Worm (Caenorhabditis elegans) whole organism, late embryonic: ENCODE results near the gene grp-1.

Experiments used
- C08G9.2 ChIP-seq: sonication (generic microtip); optimal IDR thresholded peaks from 2 replicates; lab custom pipeline; 2016; ENCODE audit warnings: mild to moderate bottlenecking, missing genetic modification characterization, moderate library complexity, missing compliant biosample characterization
- C38D4.7 ChIP-seq: fragments of 200-800 bp; sonication (Bioruptor generic); optimal IDR thresholded peaks from 2 replicates; lab custom pipeline; 2018; ENCODE audit warnings: mild to moderate bottlenecking, missing genetic modification characterization, moderate library complexity, missing compliant biosample characterization
- F13H6.1 ChIP-seq: sonication (generic microtip); optimal IDR thresholded peaks from 2 replicates; lab custom pipeline; 2016; ENCODE audit warnings: missing genetic modification characterization, missing compliant biosample characterization
- K09A11.1 ChIP-seq: sonication (generic microtip); optimal IDR thresholded peaks from 2 replicates; lab custom pipeline; 2017; ENCODE audit warnings: antibody characterized with exemption, mild to moderate bottlenecking, missing genetic modification characterization, missing compliant biosample characterization; ENCODE audit not compliant: insufficient read depth
- Y22D7AL.16 ChIP-seq: sonication (generic microtip); optimal IDR thresholded peaks from 2 replicates; lab custom pipeline; 2016; ENCODE audit warnings: missing genetic modification characterization, missing compliant biosample characterization
- ama-1 ChIP-seq: fragments of 150-350 bp; optimal IDR thresholded peaks from 2 replicates; lab custom pipeline; 2014
- ceh-14 ChIP-seq: sonication (generic microtip); optimal IDR thresholded peaks from 2 replicates; lab custom pipeline; 2016; ENCODE audit warnings: missing genotype, missing genetic modification characterization, missing compliant biosample characterization
- ceh-18 ChIP-seq: sonication (generic microtip); optimal IDR thresholded peaks from 2 replicates; lab custom pipeline; 2016; ENCODE audit warnings: missing genetic modification characterization, missing compliant biosample characterization
- ceh-24 ChIP-seq: sonication (generic microtip); optimal IDR thresholded peaks from 2 replicates; lab custom pipeline; 2016; ENCODE audit warnings: mild to moderate bottlenecking, missing genetic modification characterization, missing compliant biosample characterization
- ceh-30 ChIP-seq: fragments of 150-350 bp; optimal IDR thresholded peaks from 2 replicates; lab custom pipeline; 2014; ENCODE audit warnings: missing biosample characterization, missing genetic modification characterization
- ceh-31 ChIP-seq: sonication (generic microtip); optimal IDR thresholded peaks from 2 replicates; lab custom pipeline; 2016; ENCODE audit warnings: missing genetic modification characterization, missing compliant biosample characterization
- ceh-34 ChIP-seq: sonication (generic microtip); optimal IDR thresholded peaks from 2 replicates; lab custom pipeline; 2016; ENCODE audit warnings: mild to moderate bottlenecking, missing genetic modification characterization, missing compliant biosample characterization
- ceh-45 ChIP-seq: fragments of 200-800 bp; sonication (Bioruptor generic); IDR thresholded peaks from 2 replicates; pipeline ENCODE4 v1.3.6; 2022; ENCODE audit warnings: missing genetic modification reagents, missing genetic modification characterization, missing compliant biosample characterization
- ceh-48 ChIP-seq: sonication (generic microtip); optimal IDR thresholded peaks from 2 replicates; lab custom pipeline; 2016; ENCODE audit warnings: missing genetic modification characterization, inconsistent platforms, missing compliant biosample characterization
- ceh-6 ChIP-seq: fragments of 200-800 bp; sonication (Bioruptor generic); optimal IDR thresholded peaks from 2 replicates; lab custom pipeline; 2018; ENCODE audit warnings: mild to moderate bottlenecking, missing genetic modification characterization, missing compliant biosample characterization
- che-1 ChIP-seq: sonication (generic microtip); optimal IDR thresholded peaks from 2 replicates; lab custom pipeline; 2016; ENCODE audit warnings: mild to moderate bottlenecking, missing genetic modification characterization, missing compliant biosample characterization
- dmd-4 ChIP-seq: sonication (generic microtip); optimal IDR thresholded peaks from 2 replicates; lab custom pipeline; 2016; ENCODE audit warnings: borderline replicate concordance, missing genetic modification characterization, missing compliant biosample characterization
- dve-1 ChIP-seq: sonication (generic microtip); optimal IDR thresholded peaks from 2 replicates; lab custom pipeline; 2017; ENCODE audit warnings: antibody characterized with exemption, mild to moderate bottlenecking, missing genetic modification characterization, missing compliant biosample characterization
- elt-2 ChIP-seq: sonication (generic microtip); optimal IDR thresholded peaks from 2 replicates; lab custom pipeline; 2016; ENCODE audit warnings: missing genetic modification reagents, missing genetic modification characterization, missing compliant biosample characterization
- elt-4 ChIP-seq: sonication (generic microtip); optimal IDR thresholded peaks from 2 replicates; lab custom pipeline; 2016; ENCODE audit warnings: missing genetic modification characterization, missing compliant biosample characterization
- eyg-1 ChIP-seq: sonication (generic microtip); optimal IDR thresholded peaks from 2 replicates; lab custom pipeline; 2016; ENCODE audit warnings: missing genotype, missing genetic modification characterization, missing compliant biosample characterization
- fkh-10 ChIP-seq: fragments of 150-350 bp; optimal IDR thresholded peaks from 2 replicates; lab custom pipeline; 2014; ENCODE audit warnings: missing biosample characterization, missing genetic modification reagents, missing genetic modification characterization
- fkh-6 ChIP-seq: sonication (generic microtip); optimal IDR thresholded peaks from 2 replicates; lab custom pipeline; 2016; ENCODE audit warnings: missing genetic modification characterization, missing compliant biosample characterization
- gmeb-2 ChIP-seq: sonication (generic microtip); optimal IDR thresholded peaks from 2 replicates; lab custom pipeline; 2016; ENCODE audit warnings: missing genetic modification characterization, inconsistent platforms, missing compliant biosample characterization
- hlh-13 ChIP-seq: fragments of 200-800 bp; sonication (Bioruptor generic); optimal IDR thresholded peaks from 2 replicates; lab custom pipeline; 2018; ENCODE audit warnings: mild to moderate bottlenecking, missing genetic modification characterization, missing compliant biosample characterization
- hlh-15 ChIP-seq: sonication (generic microtip); optimal IDR thresholded peaks from 2 replicates; lab custom pipeline; 2016; ENCODE audit warnings: missing genetic modification characterization, missing compliant biosample characterization
- lin-11 ChIP-seq: fragments of 200-800 bp; sonication (Bioruptor generic); optimal IDR thresholded peaks from 2 replicates; lab custom pipeline; 2018; ENCODE audit warnings: mild to moderate bottlenecking, missing genetic modification characterization, missing compliant biosample characterization
- mec-3 ChIP-seq: sonication (generic microtip); optimal IDR thresholded peaks from 2 replicates; lab custom pipeline; 2016; ENCODE audit warnings: borderline replicate concordance, missing genetic modification characterization, missing compliant biosample characterization
- nhr-11 ChIP-seq: fragments of 150-350 bp; optimal IDR thresholded peaks from 2 replicates; lab custom pipeline; 2014; ENCODE audit warnings: missing biosample characterization, missing genetic modification characterization
- nhr-232 ChIP-seq: sonication (generic microtip); optimal IDR thresholded peaks from 2 replicates; lab custom pipeline; 2016; ENCODE audit warnings: missing genetic modification characterization, missing compliant biosample characterization
- pag-3 ChIP-seq: sonication (generic microtip); optimal IDR thresholded peaks from 2 replicates; lab custom pipeline; 2016; ENCODE audit warnings: missing compliant biosample characterization, missing genetic modification characterization, borderline replicate concordance
- pax-1 ChIP-seq: fragments of 150-350 bp; optimal IDR thresholded peaks from 2 replicates; lab custom pipeline; 2014; ENCODE audit warnings: missing biosample characterization, missing genetic modification characterization
- pha-2 ChIP-seq: sonication (generic microtip); optimal IDR thresholded peaks from 2 replicates; lab custom pipeline; 2017; ENCODE audit warnings: mild to moderate bottlenecking, missing genetic modification characterization, missing compliant biosample characterization
- pha-4 ChIP-seq: fragments of 150-350 bp; optimal IDR thresholded peaks from 2 replicates; lab custom pipeline; 2018; ENCODE audit warnings: missing biosample characterization, missing genetic modification reagents, missing genetic modification characterization
- pqm-1 ChIP-seq: sonication (generic microtip); optimal IDR thresholded peaks from 2 replicates; lab custom pipeline; 2016; ENCODE audit warnings: missing genetic modification characterization, missing compliant biosample characterization
- rnt-1 ChIP-seq: sonication (generic microtip); optimal IDR thresholded peaks from 2 replicates; lab custom pipeline; 2016; ENCODE audit warnings: missing genetic modification characterization, missing compliant biosample characterization
- sdc-2 ChIP-seq: sonication (generic microtip); optimal IDR thresholded peaks from 2 replicates; lab custom pipeline; 2016; ENCODE audit warnings: missing genotype, missing genetic modification characterization, missing compliant biosample characterization
- sox-2 ChIP-seq: fragments of 200-800 bp; sonication (Bioruptor generic); IDR thresholded peaks from 2 replicates; pipeline ENCODE4 v1.3.6; 2022; ENCODE audit warnings: missing genetic modification reagents, missing genetic modification characterization, missing compliant biosample characterization
- sox-4 ChIP-seq: sonication (generic microtip); optimal IDR thresholded peaks from 2 replicates; lab custom pipeline; 2017; ENCODE audit warnings: mild to moderate bottlenecking, missing genetic modification characterization, inconsistent platforms, missing compliant biosample characterization
- syd-9 ChIP-seq: sonication (generic microtip); optimal IDR thresholded peaks from 2 replicates; lab custom pipeline; 2016; ENCODE audit warnings: mild to moderate bottlenecking, missing genetic modification characterization, moderate library complexity, missing compliant biosample characterization
- unc-3 ChIP-seq, 2 experiments: fragments of 200-800 bp in 1 of 2; sonication (Bioruptor generic) in 1 of 2; sonication (generic microtip) in 1 of 2; conservative IDR thresholded peaks in 1 of 2; optimal IDR thresholded peaks in 1 of 2; 2 replicates each; pipeline versions ENCODE4 v1.3.6 to Lab custom; 2016 to 2022; ENCODE audit warnings: missing compliant biosample characterization in 2 of 2, missing genetic modification characterization in 2 of 2, missing genetic modification reagents in 1 of 2
- unc-55 ChIP-seq: sonication (generic microtip); optimal IDR thresholded peaks from 2 replicates; lab custom pipeline; 2017; ENCODE audit warnings: missing biosample characterization, missing genetic modification reagents, missing genetic modification characterization
- unc-86 ChIP-seq: sonication (generic microtip); optimal IDR thresholded peaks from 2 replicates; lab custom pipeline; 2016; ENCODE audit warnings: missing genetic modification characterization, missing compliant biosample characterization
- zip-5 ChIP-seq: sonication (generic microtip); optimal IDR thresholded peaks from 2 replicates; lab custom pipeline; 2016; ENCODE audit warnings: missing genetic modification characterization, missing compliant biosample characterization

grp-1 gene

DNA sequence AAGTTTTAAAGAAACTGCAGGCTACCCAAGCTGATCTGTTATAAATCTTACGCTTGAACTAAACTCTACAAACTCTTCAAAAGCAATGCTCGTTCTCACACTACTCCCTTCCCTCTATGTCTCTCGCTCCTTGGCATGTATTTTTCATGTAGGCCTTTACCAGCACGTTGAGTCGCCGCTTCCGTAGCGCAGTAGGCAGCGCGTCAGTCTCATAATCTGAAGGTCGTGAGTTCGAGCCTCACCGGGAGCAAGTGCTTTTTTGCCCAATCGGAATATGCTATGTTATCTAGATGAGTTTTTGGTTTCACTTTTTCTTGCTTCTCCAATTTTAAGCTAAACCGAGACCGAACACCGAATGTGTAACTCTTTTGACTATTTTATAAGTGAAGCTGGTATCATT lies 21.0 kb downstream of the grp-1 start (continued):
- TF ChIP-seq unc-3 (GFP tag; conservative IDR thresholded peaks at IDR 0.05; lab: Robert Waterston, UW) = 0 out of 2 replicates have a peak, but pooled peaks have one; percentile 42
- TF ChIP-seq unc-3 (tag; optimal IDR thresholded peaks at IDR 0.05; lab: Kevin White, UChicago) = peak; percentile 56
- peak; percentile 86 for TF ChIP-seq ceh-45 (GFP tag; lab: Robert Waterston, UW)
- TF ChIP-seq mec-3 (tag; lab: Kevin White, UChicago) = no peak
- TF ChIP-seq ceh-31 = peak; percentile 33
- TF ChIP-seq nhr-232 (tag; lab: Kevin White, UChicago) = peak; percentile 63
- peak; percentile 67 for TF ChIP-seq sox-4 (tag; lab: Kevin White, UChicago)
- TF ChIP-seq ceh-30 (tag; lab: Kevin White, UChicago) = peak; percentile 20
- peak; percentile 35 for TF ChIP-seq ceh-24 (tag; lab: Kevin White, UChicago)
- TF ChIP-seq dmd-4 (tag; lab: Kevin White, UChicago) = peak; percentile 40
- TF ChIP-seq ceh-6 (GFP tag; lab: Kevin White, UChicago) = peak; percentile 74
- TF ChIP-seq pax-1 (tag; lab: Kevin White, UChicago) = no peak
- TF ChIP-seq hlh-13 (GFP tag; lab: Kevin White, UChicago) = peak; percentile 69
- peak; percentile 54 for TF ChIP-seq ceh-48
- TF ChIP-seq pag-3 (tag; lab: Kevin White, UChicago) = no peak
- peak; percentile 76 for TF ChIP-seq C38D4.7 (GFP tag; lab: Kevin White, UChicago)
- TF ChIP-seq fkh-10 = peak; percentile 44
- TF ChIP-seq pha-2 (tag; lab: Kevin White, UChicago) = peak; percentile 62
- TF ChIP-seq pha-4 (tag; lab: Kevin White, UChicago) = no peak
- TF ChIP-seq hlh-15 (tag; lab: Kevin White, UChicago) = peak; percentile 1
- TF ChIP-seq gmeb-2 = peak; percentile 53
- TF ChIP-seq dve-1 = no peak
- peak; percentile 36 for TF ChIP-seq zip-5 (tag; lab: Kevin White, UChicago)
- TF ChIP-seq ceh-18 = peak; percentile 73
- peak; percentile 66 for TF ChIP-seq Y22D7AL.16 (tag; lab: Kevin White, UChicago)
- peak; percentile 66 for TF ChIP-seq unc-86 (tag; lab: Kevin White, UChicago)
- TF ChIP-seq unc-55 (GFP tag; lab: Kevin White, UChicago) = no peak
- TF ChIP-seq nhr-11 (tag; lab: Kevin White, UChicago) = no peak
- peak; percentile 69 for TF ChIP-seq ceh-14
- peak; percentile 70 for TF ChIP-seq fkh-6
- no peak for TF ChIP-seq rnt-1
- TF ChIP-seq ceh-34 (tag; lab: Kevin White, UChicago) = peak; percentile 79
- TF ChIP-seq sox-2 (GFP tag; lab: Robert Waterston, UW) = peak; percentile 67
- TF ChIP-seq lin-11 (tag; lab: Kevin White, UChicago) = peak; percentile 71
- peak; percentile 70 for TF ChIP-seq sdc-2 (tag; lab: Kevin White, UChicago)
- no peak for TF ChIP-seq ama-1 (lab: Kevin White, UChicago)
- TF ChIP-seq elt-4 (tag; lab: Kevin White, UChicago) = no peak
- TF ChIP-seq K09A11.1 (tag; lab: Kevin White, UChicago) = peak; percentile 53
- TF ChIP-seq che-1 (tag; lab: Kevin White, UChicago) = peak; percentile 75
- peak; percentile 71 for TF ChIP-seq elt-2 (tag; lab: Kevin White, UChicago)
- TF ChIP-seq syd-9 = peak; percentile 49
- no peak for TF ChIP-seq pqm-1 (tag; lab: Kevin White, UChicago)
- peak; percentile 72 for TF ChIP-seq C08G9.2 (tag; lab: Kevin White, UChicago)
- TF ChIP-seq eyg-1 (tag; lab: Kevin White, UChicago) = peak; percentile 29
- TF ChIP-seq F13H6.1 (tag; lab: Kevin White, UChicago) = peak; percentile 53
